Worm (Caenorhabditis elegans) whole organism, young adult: ENCODE data around the gene T10H4.4.

Experiments
- B0261.1 ChIP-seq: sonication (generic microtip); optimal IDR thresholded peaks from 2 replicates; lab custom pipeline; 2016; ENCODE audit warnings: mild to moderate bottlenecking, missing genetic modification characterization, moderate library complexity, missing compliant biosample characterization
- B0336.3 ChIP-seq: fragments of 200-800 bp; sonication (Bioruptor generic); IDR thresholded peaks from 2 replicates; pipeline ENCODE4 v1.3.6; 2022; ENCODE audit warnings: missing genetic modification characterization, missing compliant biosample characterization
- C17E4.6 ChIP-seq: fragments of 200-800 bp; sonication (Bioruptor generic); IDR thresholded peaks from 2 replicates; pipeline ENCODE4 v1.3.6; 2022; ENCODE audit warnings: missing genetic modification reagents, missing genetic modification characterization, missing compliant biosample characterization
- D2030.7 ChIP-seq: fragments of 200-800 bp; sonication (Bioruptor generic); IDR thresholded peaks from 2 replicates; pipeline ENCODE4 v1.3.6; 2022; ENCODE audit warnings: missing genetic modification reagents, missing genetic modification characterization, missing compliant biosample characterization
- F49E8.2 ChIP-seq: sonication (generic microtip); optimal IDR thresholded peaks from 3 replicates; lab custom pipeline; 2017; ENCODE audit warnings: missing genetic modification characterization, mild to moderate bottlenecking, missing compliant biosample characterization, antibody characterized with exemption, moderate library complexity; ENCODE audit not compliant: insufficient read depth
- F55B11.4 ChIP-seq: sonication (generic microtip); optimal IDR thresholded peaks from 2 replicates; lab custom pipeline; 2016; ENCODE audit warnings: missing compliant biosample characterization, missing genetic modification characterization, borderline replicate concordance; ENCODE audit not compliant: insufficient read depth
- F57C9.4 ChIP-seq: sonication (generic microtip); optimal IDR thresholded peaks from 2 replicates; lab custom pipeline; 2017; ENCODE audit warnings: mild to moderate bottlenecking, missing genetic modification characterization, missing compliant biosample characterization
- K12H6.12 ChIP-seq: fragments of 200-800 bp; sonication (Bioruptor generic); optimal IDR thresholded peaks from 2 replicates; lab custom pipeline; 2018; ENCODE audit warnings: mild to moderate bottlenecking, missing genetic modification characterization, missing compliant biosample characterization
- T07F8.4 ChIP-seq: sonication (generic microtip); optimal IDR thresholded peaks from 2 replicates; lab custom pipeline; 2016; ENCODE audit warnings: mild to moderate bottlenecking, missing genetic modification characterization, moderate library complexity, missing compliant biosample characterization
- Y53F4B.3 ChIP-seq: fragments of 200-800 bp; sonication (Bioruptor generic); IDR thresholded peaks from 2 replicates; pipeline ENCODE4 v1.3.6; 2022; ENCODE audit warnings: missing genetic modification reagents, missing genetic modification characterization, missing compliant biosample characterization
- Y56A3A.18 ChIP-seq: fragments of 200-800 bp; sonication (Bioruptor generic); IDR thresholded peaks from 2 replicates; pipeline ENCODE4 v1.3.6; 2022; ENCODE audit warnings: missing genetic modification reagents, missing genetic modification characterization, missing compliant biosample characterization
- Y95B8A.8 ChIP-seq: fragments of 200-800 bp; sonication (Bioruptor generic); IDR thresholded peaks from 2 replicates; pipeline ENCODE4 v1.3.6; 2022; ENCODE audit warnings: missing genetic modification reagents, missing genetic modification characterization, missing compliant biosample characterization
- akir-1 ChIP-seq: fragments of 200-800 bp; sonication (Bioruptor generic); optimal IDR thresholded peaks from 2 replicates; lab custom pipeline; 2018; ENCODE audit warnings: mild to moderate bottlenecking, missing genetic modification characterization, moderate library complexity, missing compliant biosample characterization
- ama-1 ChIP-seq, 3 experiments: fragments of 150-350 bp in 1 of 3; sonication (generic microtip) in 2 of 3; optimal IDR thresholded peaks; 2 replicates each; lab custom pipeline; 2014 to 2018; ENCODE audit warnings: missing biosample characterization in 2 of 3, missing genetic modification characterization in 2 of 3, missing genetic modification reagents in 2 of 3
- atf-7 ChIP-seq: sonication (generic microtip); optimal IDR thresholded peaks from 2 replicates; lab custom pipeline; 2017; ENCODE audit warnings: mild to moderate bottlenecking, missing genetic modification characterization, missing compliant biosample characterization
- attf-5 ChIP-seq: fragments of 200-800 bp; sonication (Bioruptor generic); optimal IDR thresholded peaks from 2 replicates; lab custom pipeline; 2018; ENCODE audit warnings: mild to moderate bottlenecking, missing genetic modification characterization, missing compliant biosample characterization
- attf-6 ChIP-seq: fragments of 200-800 bp; sonication (Bioruptor generic); IDR thresholded peaks from 2 replicates; pipeline ENCODE4 v1.3.6; 2022; ENCODE audit warnings: missing genetic modification reagents, missing genetic modification characterization, missing compliant biosample characterization
- ccch-3 ChIP-seq: fragments of 200-800 bp; sonication (Bioruptor generic); optimal IDR thresholded peaks from 2 replicates; lab custom pipeline; 2018; ENCODE audit warnings: mild to moderate bottlenecking, missing genetic modification characterization, missing compliant biosample characterization
- cebp-2 ChIP-seq: fragments of 200-800 bp; sonication (Bioruptor generic); IDR thresholded peaks from 2 replicates; pipeline ENCODE4 v1.3.6; 2022; ENCODE audit warnings: missing genetic modification characterization, missing compliant biosample characterization
- ceh-58 ChIP-seq: fragments of 200-800 bp; sonication (Bioruptor generic); IDR thresholded peaks from 2 replicates; pipeline ENCODE4 v1.3.6; 2022; ENCODE audit warnings: missing genetic modification characterization, missing compliant biosample characterization
- dpff-1 ChIP-seq: sonication (generic microtip); optimal IDR thresholded peaks from 2 replicates; lab custom pipeline; 2017; ENCODE audit warnings: mild to moderate bottlenecking, missing genetic modification characterization, missing compliant biosample characterization
- efl-1 ChIP-seq: fragments of 150-350 bp; optimal IDR thresholded peaks from 2 replicates; lab custom pipeline; 2014; ENCODE audit warnings: missing biosample characterization, missing genetic modification reagents, missing genetic modification characterization
- ets-4 ChIP-seq: fragments of 200-800 bp; sonication (Bioruptor generic); optimal IDR thresholded peaks from 2 replicates; lab custom pipeline; 2018; ENCODE audit warnings: mild to moderate bottlenecking, missing genetic modification characterization, missing compliant biosample characterization
- fkh-3 ChIP-seq: sonication (generic microtip); optimal IDR thresholded peaks from 2 replicates; lab custom pipeline; 2016; ENCODE audit warnings: mild to moderate bottlenecking, missing genetic modification characterization, missing compliant biosample characterization
- gei-17 ChIP-seq: fragments of 200-800 bp; sonication (Bioruptor generic); optimal IDR thresholded peaks from 2 replicates; lab custom pipeline; 2018; ENCODE audit warnings: mild to moderate bottlenecking, missing genetic modification characterization, missing compliant biosample characterization
- hlh-12 ChIP-seq: sonication (generic microtip); optimal IDR thresholded peaks from 2 replicates; lab custom pipeline; 2016; ENCODE audit warnings: missing genetic modification characterization, missing compliant biosample characterization
- hrde-1 ChIP-seq: sonication (generic microtip); optimal IDR thresholded peaks from 2 replicates; lab custom pipeline; 2016; ENCODE audit warnings: missing genetic modification characterization, mild to moderate bottlenecking, missing compliant biosample characterization, moderate library complexity, missing genotype, missing genetic modification reagents, borderline replicate concordance
- lag-1 ChIP-seq: fragments of 200-800 bp; sonication (Bioruptor generic); IDR thresholded peaks from 2 replicates; pipeline ENCODE4 v1.3.6; 2022; ENCODE audit warnings: missing genetic modification reagents, missing genetic modification characterization, missing compliant biosample characterization
- lin-26 ChIP-seq: fragments of 200-800 bp; sonication (Bioruptor generic); IDR thresholded peaks from 2 replicates; pipeline ENCODE4 v1.3.6; 2022; ENCODE audit warnings: missing genetic modification reagents, missing genetic modification characterization, missing compliant biosample characterization
- lin-40 ChIP-seq: sonication (generic microtip); optimal IDR thresholded peaks from 2 replicates; lab custom pipeline; 2016; ENCODE audit warnings: missing genetic modification characterization, mild to moderate bottlenecking, missing compliant biosample characterization, missing genotype, missing genetic modification reagents
- lsl-1 ChIP-seq: fragments of 200-800 bp; sonication (Bioruptor generic); optimal IDR thresholded peaks from 2 replicates; lab custom pipeline; 2018; ENCODE audit warnings: mild to moderate bottlenecking, missing genetic modification characterization, moderate library complexity, missing compliant biosample characterization
- madf-10 ChIP-seq: sonication (generic microtip); optimal IDR thresholded peaks from 2 replicates; lab custom pipeline; 2016; ENCODE audit warnings: mild to moderate bottlenecking, missing genetic modification characterization, missing compliant biosample characterization
- madf-3 ChIP-seq: fragments of 200-800 bp; sonication (Bioruptor generic); IDR thresholded peaks from 2 replicates; pipeline ENCODE4 v1.3.6; 2022; ENCODE audit warnings: missing genetic modification reagents, missing genetic modification characterization, missing compliant biosample characterization
- mes-4 ChIP-seq: sonication (generic microtip); optimal IDR thresholded peaks from 2 replicates; lab custom pipeline; 2016; ENCODE audit warnings: missing genotype, missing genetic modification characterization, missing compliant biosample characterization
- nfya-2 ChIP-seq: fragments of 200-800 bp; sonication (Bioruptor generic); IDR thresholded peaks from 2 replicates; pipeline ENCODE4 v1.3.6; 2022; ENCODE audit warnings: missing genetic modification reagents, missing genetic modification characterization, missing compliant biosample characterization
- nhr-80 ChIP-seq: sonication (generic microtip); optimal IDR thresholded peaks from 2 replicates; lab custom pipeline; 2016; ENCODE audit warnings: missing genetic modification characterization, missing compliant biosample characterization
- pbrm-1 ChIP-seq: fragments of 200-800 bp; sonication (Bioruptor generic); IDR thresholded peaks from 2 replicates; pipeline ENCODE4 v1.3.6; 2022; ENCODE audit warnings: missing genetic modification reagents, missing genetic modification characterization, missing compliant biosample characterization
- snpc-1.3 ChIP-seq: sonication (generic microtip); optimal IDR thresholded peaks from 2 replicates; lab custom pipeline; 2017; ENCODE audit warnings: missing genetic modification characterization, mild to moderate bottlenecking, missing compliant biosample characterization, antibody characterized with exemption, moderate library complexity, missing genotype, missing genetic modification reagents; ENCODE audit not compliant: insufficient read depth
- snpc-3.4 ChIP-seq: sonication (generic microtip); optimal IDR thresholded peaks from 2 replicates; lab custom pipeline; 2017; ENCODE audit warnings: missing genetic modification characterization, mild to moderate bottlenecking, missing compliant biosample characterization, antibody characterized with exemption, moderate library complexity, missing genotype, missing genetic modification reagents
- snpc-4 ChIP-seq, 5 experiments: fragments of 150-350 bp in 1 of 5; sonication (generic microtip) in 4 of 5; optimal IDR thresholded peaks; 2 replicates each; lab custom pipeline; 2014 to 2018; ENCODE audit warnings: missing genetic modification characterization in 5 of 5, missing biosample characterization in 3 of 5, antibody characterized with exemption in 2 of 5, mild to moderate bottlenecking in 2 of 5, missing compliant biosample characterization in 2 of 5, missing genotype in 2 of 5, moderate library complexity in 2 of 5, missing genetic modification reagents in 1 of 5
- somi-1 ChIP-seq: fragments of 200-800 bp; sonication (Bioruptor generic); optimal IDR thresholded peaks from 2 replicates; lab custom pipeline; 2018; ENCODE audit warnings: mild to moderate bottlenecking, missing genetic modification characterization, missing compliant biosample characterization
- unc-62 ChIP-seq: fragments of 150-350 bp; optimal IDR thresholded peaks from 2 replicates; lab custom pipeline; 2014; ENCODE audit warnings: missing biosample characterization, missing genetic modification reagents, missing genetic modification characterization
- zim-3 ChIP-seq: sonication (generic microtip); optimal IDR thresholded peaks from 2 replicates; lab custom pipeline; 2017; ENCODE audit warnings: mild to moderate bottlenecking, missing genetic modification characterization, moderate library complexity, missing compliant biosample characterization
- ztf-18 ChIP-seq: sonication (generic microtip); optimal IDR thresholded peaks from 2 replicates; lab custom pipeline; 2016; ENCODE audit warnings: missing genotype, mild to moderate bottlenecking, missing genetic modification characterization, missing compliant biosample characterization
- ztf-22 ChIP-seq: fragments of 200-800 bp; sonication (Bioruptor generic); optimal IDR thresholded peaks from 2 replicates; lab custom pipeline; 2018; ENCODE audit warnings: mild to moderate bottlenecking, missing genetic modification characterization, moderate library complexity, missing compliant biosample characterization
- ztf-28 ChIP-seq: fragments of 200-800 bp; sonication (Bioruptor generic); IDR thresholded peaks from 2 replicates; pipeline ENCODE4 v1.3.6; 2022; ENCODE audit warnings: missing genetic modification reagents, missing genetic modification characterization, missing compliant biosample characterization

The T10H4.4 gene

DNA sequence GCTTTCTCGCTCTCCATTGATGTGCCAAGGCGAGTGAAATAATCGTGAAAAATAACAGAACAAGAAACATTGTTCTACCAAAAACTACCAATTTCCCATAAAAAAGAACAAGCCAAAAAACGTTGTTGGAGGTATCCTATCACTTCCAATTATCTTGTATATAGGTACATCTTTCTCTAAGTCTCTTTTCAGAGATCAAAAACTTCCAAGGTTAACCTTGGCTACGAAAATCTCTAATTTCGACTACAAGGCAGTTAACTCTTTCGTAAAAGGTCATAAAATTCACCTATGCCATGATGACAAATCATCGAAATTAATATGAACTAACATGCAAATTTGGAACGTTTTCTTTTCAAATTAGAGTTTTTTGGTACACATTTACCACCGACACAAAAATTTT, 15.7 kb upstream of the T10H4.4 start, which contains the start of gene cyp-34A1:
TSS of gene cyp-34A1 (minus strand) at position 101 of the 400 bp plus-strand sequence.
- TF ChIP-seq nfya-2 (GFP tag; lab: Robert Waterston, UW) (no peak), attf-5 (GFP tag; lab: Kevin White, UChicago) (no peak), unc-62 (no peak), cebp-2 (GFP tag; lab: Robert Waterston, UW) (no peak), snpc-3.4 (tag; lab: Kevin White, UChicago) (no peak), Y95B8A.8 (GFP tag; lab: Robert Waterston, UW) (no peak), dpff-1 (tag; lab: Kevin White, UChicago) (no peak), F49E8.2 (no peak), C17E4.6 (GFP tag; lab: Robert Waterston, UW) (no peak), ceh-58 (no peak), D2030.7 (GFP tag; lab: Robert Waterston, UW) (no peak), lin-40 (no peak), Y53F4B.3 (no peak), pbrm-1 (GFP tag; lab: Robert Waterston, UW) (no peak), ccch-3 (GFP tag; lab: Kevin White, UChicago) (no peak), hlh-12 (tag; lab: Kevin White, UChicago) (no peak), somi-1 (no peak), K12H6.12 (tag; lab: Kevin White, UChicago) (no peak), fkh-3 (tag; lab: Kevin White, UChicago) (no peak), mes-4 (no peak)

DNA sequence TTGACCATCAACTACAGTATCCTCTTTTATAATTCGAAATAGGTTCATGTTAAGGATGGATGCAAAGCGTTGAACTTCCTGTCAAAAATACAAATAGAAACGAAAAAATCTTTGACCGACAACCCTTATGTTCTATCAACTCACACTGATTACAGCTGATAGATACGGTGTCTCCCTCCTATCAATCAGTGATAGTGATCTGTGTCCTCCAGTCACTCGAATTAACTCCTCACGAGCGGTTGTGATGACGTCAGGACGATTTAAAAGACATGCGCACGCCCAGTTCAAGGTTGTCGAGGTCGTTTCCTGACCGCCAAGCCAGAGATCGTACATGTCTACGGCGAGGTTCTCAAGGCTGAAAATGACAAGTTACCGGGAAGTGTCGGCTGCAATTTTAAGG, 13.8 kb upstream of the T10H4.4 start:
- TF ChIP-seq snpc-1.3 (tag; lab: Kevin White, UChicago) (no peak), zim-3 (tag; lab: Kevin White, UChicago) (no peak), madf-10 (tag; lab: Kevin White, UChicago) (no peak), F49E8.2 (no peak), atf-7 (tag; lab: Kevin White, UChicago) (peak; percentile 89), gei-17 (GFP tag; lab: Kevin White, UChicago) (no peak), lin-40 (no peak), ets-4 (GFP tag; lab: Kevin White, UChicago) (no peak), madf-3 (GFP tag; lab: Robert Waterston, UW) (0 out of 2 replicates have a peak, but pooled peaks have one; percentile 7), ama-1 (optimal IDR thresholded peaks at IDR 0.05; lab: Kevin White, UChicago) (no peak), ama-1 (GFP tag; optimal IDR thresholded peaks at IDR 0.05; lab: Kevin White, UChicago) (no peak), fkh-3 (tag; lab: Kevin White, UChicago) (no peak), B0336.3 (GFP tag; lab: Robert Waterston, UW) (no peak), ztf-18 (no peak), B0261.1 (tag; lab: Kevin White, UChicago) (no peak), hrde-1 (tag; lab: Kevin White, UChicago) (no peak), Y56A3A.18 (GFP tag; lab: Robert Waterston, UW) (no peak), nhr-80 (tag; lab: Kevin White, UChicago) (peak; percentile 59), efl-1 (GFP tag; lab: Kevin White, UChicago) (no peak), attf-6 (GFP tag; lab: Robert Waterston, UW) (no peak)

DNA sequence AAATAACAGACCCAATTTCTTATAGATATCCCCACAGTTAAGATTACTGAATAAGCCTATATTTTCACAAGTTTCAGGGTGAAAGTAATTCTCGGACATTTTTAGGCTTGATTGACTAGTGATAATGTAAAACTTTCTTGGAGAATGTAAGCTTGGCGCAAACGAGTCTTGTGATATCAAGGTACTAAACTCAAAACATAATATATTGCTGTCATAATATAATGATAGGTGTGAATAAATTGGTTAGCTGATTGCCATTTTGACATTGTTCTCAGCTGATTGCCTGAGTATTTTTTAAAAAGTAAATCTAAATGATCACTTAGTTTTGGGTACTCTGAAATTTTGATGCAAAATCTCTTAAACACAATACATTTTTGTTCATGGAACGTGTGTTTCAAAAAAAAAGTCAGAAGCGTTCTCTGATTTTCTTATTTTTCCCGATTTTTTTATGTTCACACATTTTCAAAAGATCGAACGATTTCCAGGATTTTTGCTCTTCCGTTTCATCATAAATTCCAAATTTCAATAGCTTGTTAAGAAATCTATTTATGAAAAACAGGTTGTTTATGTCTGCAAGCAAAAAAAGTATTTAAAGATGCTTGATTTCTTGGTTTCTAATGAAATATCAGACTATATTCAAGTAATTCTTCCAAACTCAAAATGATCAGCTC, 9.3 kb upstream of the T10H4.4 start, which contains the start of the genes srw-19 and srx-51:
TSS of gene srw-19 (minus strand) at position 101 of the 671 bp plus-strand sequence.
TSS of gene srx-51 (plus strand) at position 621 of the 671 bp plus-strand sequence.
- no peak for TF ChIP-seq ztf-28 (GFP tag; lab: Robert Waterston, UW)
- no peak for TF ChIP-seq snpc-4 (GFP tag; optimal IDR thresholded peaks at IDR 0.05; lab: Kevin White, UChicago)
- no peak for TF ChIP-seq snpc-4 (tag; optimal IDR thresholded peaks at IDR 0.05; lab: Kevin White, UChicago)
- TF ChIP-seq lsl-1 (GFP tag; lab: Kevin White, UChicago): no peak
- no peak for TF ChIP-seq F57C9.4 (tag; lab: Kevin White, UChicago)
- no peak for TF ChIP-seq lin-26 (GFP tag; lab: Robert Waterston, UW)
- no peak for TF ChIP-seq ztf-22 (GFP tag; lab: Kevin White, UChicago)
- no peak for TF ChIP-seq F55B11.4 (tag; lab: Kevin White, UChicago)
- TF ChIP-seq lag-1 (GFP tag; lab: Robert Waterston, UW): no peak
- no peak for TF ChIP-seq Y95B8A.8 (GFP tag; lab: Robert Waterston, UW)
- no peak for TF ChIP-seq T07F8.4
- TF ChIP-seq akir-1 (GFP tag; lab: Kevin White, UChicago): no peak
